Worm (Caenorhabditis elegans) whole organism, mixed stage, embryonic: Measurements from ENCODE around the gene ZK666.11.

Source experiments
- M03D4.4 ChIP-seq: sonication (generic microtip); optimal IDR thresholded peaks from 2 replicates; lab custom pipeline; 2017; ENCODE audit warnings: mild to moderate bottlenecking, missing genetic modification characterization, missing compliant biosample characterization
- bed-3 ChIP-seq: fragments of 200-800 bp; sonication (Bioruptor generic); optimal IDR thresholded peaks from 3 replicates; lab custom pipeline; 2018; ENCODE audit warnings: mild to moderate bottlenecking, missing genetic modification characterization, moderate library complexity, missing compliant biosample characterization
- blmp-1 ChIP-seq: fragments of 150-350 bp; optimal IDR thresholded peaks from 2 replicates; lab custom pipeline; 2014; ENCODE audit warnings: missing biosample characterization, missing genetic modification characterization
- ceh-39 ChIP-seq: fragments of 150-350 bp; optimal IDR thresholded peaks from 2 replicates; lab custom pipeline; 2014; ENCODE audit warnings: missing biosample characterization, missing genetic modification characterization
- ceh-43 ChIP-seq: fragments of 200-800 bp; sonication (Bioruptor generic); optimal IDR thresholded peaks from 2 replicates; lab custom pipeline; 2018; ENCODE audit warnings: mild to moderate bottlenecking, missing genetic modification characterization, moderate library complexity, missing compliant biosample characterization
- ceh-83 ChIP-seq: fragments of 200-800 bp; sonication (Bioruptor generic); optimal IDR thresholded peaks from 2 replicates; lab custom pipeline; 2018; ENCODE audit warnings: mild to moderate bottlenecking, missing genetic modification characterization, missing compliant biosample characterization
- ces-1 ChIP-seq: fragments of 150-350 bp; optimal IDR thresholded peaks from 2 replicates; lab custom pipeline; 2014; ENCODE audit warnings: missing biosample characterization, missing genetic modification reagents, missing genetic modification characterization
- cnd-1 ChIP-seq: fragments of 200-800 bp; sonication (Bioruptor generic); optimal IDR thresholded peaks from 2 replicates; lab custom pipeline; 2018; ENCODE audit warnings: mild to moderate bottlenecking, missing genetic modification characterization, missing compliant biosample characterization
- drap-1 ChIP-seq: fragments of 200-800 bp; sonication (Bioruptor generic); optimal IDR thresholded peaks from 3 replicates; lab custom pipeline; 2018; ENCODE audit warnings: mild to moderate bottlenecking, missing genetic modification characterization, missing compliant biosample characterization
- flh-1 ChIP-seq: fragments of 200-800 bp; sonication (Bioruptor generic); optimal IDR thresholded peaks from 2 replicates; lab custom pipeline; 2018; ENCODE audit warnings: mild to moderate bottlenecking, missing genetic modification characterization, moderate library complexity, missing compliant biosample characterization
- ham-2 ChIP-seq: fragments of 200-800 bp; sonication (Bioruptor generic); optimal IDR thresholded peaks from 2 replicates; lab custom pipeline; 2018; ENCODE audit warnings: mild to moderate bottlenecking, missing genetic modification characterization, missing compliant biosample characterization
- hlh-1 ChIP-seq: fragments of 150-350 bp; optimal IDR thresholded peaks from 2 replicates; lab custom pipeline; 2014; ENCODE audit warnings: missing biosample characterization, missing genetic modification reagents, missing genetic modification characterization
- lin-13 ChIP-seq: fragments of 150-350 bp; optimal IDR thresholded peaks from 2 replicates; lab custom pipeline; 2014; ENCODE audit warnings: missing biosample characterization, missing genetic modification characterization
- lin-32 ChIP-seq: fragments of 200-800 bp; sonication (Bioruptor generic); optimal IDR thresholded peaks from 2 replicates; lab custom pipeline; 2018; ENCODE audit warnings: mild to moderate bottlenecking, missing genetic modification characterization, missing compliant biosample characterization
- mab-5 ChIP-seq: fragments of 150-350 bp; optimal IDR thresholded peaks from 2 replicates; lab custom pipeline; 2014; ENCODE audit warnings: missing biosample characterization, missing genetic modification characterization
- mep-1 ChIP-seq: fragments of 150-350 bp; optimal IDR thresholded peaks from 2 replicates; lab custom pipeline; 2017; ENCODE audit warnings: missing biosample characterization, missing genetic modification reagents, missing genetic modification characterization, inconsistent platforms
- nhr-12 ChIP-seq: fragments of 150-350 bp; optimal IDR thresholded peaks from 2 replicates; lab custom pipeline; 2014; ENCODE audit warnings: missing biosample characterization, missing genetic modification characterization
- nhr-237 ChIP-seq: fragments of 150-350 bp; optimal IDR thresholded peaks from 2 replicates; lab custom pipeline; 2014; ENCODE audit warnings: missing biosample characterization, missing genetic modification characterization
- nhr-28 ChIP-seq: fragments of 150-350 bp; optimal IDR thresholded peaks from 2 replicates; lab custom pipeline; 2014; ENCODE audit warnings: missing biosample characterization, missing genetic modification characterization
- nhr-76 ChIP-seq: sonication (generic microtip); optimal IDR thresholded peaks from 2 replicates; lab custom pipeline; 2017; ENCODE audit warnings: missing biosample characterization, missing genetic modification characterization
- pha-4 ChIP-seq: fragments of 150-350 bp; optimal IDR thresholded peaks from 2 replicates; lab custom pipeline; 2018; ENCODE audit warnings: missing biosample characterization, missing genetic modification reagents, missing genetic modification characterization
- sem-2 ChIP-seq: fragments of 200-800 bp; sonication (Bioruptor generic); optimal IDR thresholded peaks from 2 replicates; lab custom pipeline; 2018; ENCODE audit warnings: mild to moderate bottlenecking, missing genetic modification characterization, missing compliant biosample characterization
- snpc-4 ChIP-seq: fragments of 150-350 bp; optimal IDR thresholded peaks from 2 replicates; lab custom pipeline; 2014; ENCODE audit warnings: missing biosample characterization, missing genetic modification characterization
- sptf-1 ChIP-seq: sonication (generic microtip); optimal IDR thresholded peaks from 2 replicates; lab custom pipeline; 2017; ENCODE audit warnings: mild to moderate bottlenecking, missing genetic modification characterization, moderate library complexity, missing compliant biosample characterization
- tbx-8 ChIP-seq: fragments of 200-800 bp; sonication (Bioruptor generic); optimal IDR thresholded peaks from 2 replicates; lab custom pipeline; 2018; ENCODE audit warnings: mild to moderate bottlenecking, missing genetic modification characterization, moderate library complexity, missing compliant biosample characterization
- unc-39 ChIP-seq: fragments of 150-350 bp; optimal IDR thresholded peaks from 2 replicates; lab custom pipeline; 2014; ENCODE audit warnings: missing biosample characterization, missing genetic modification characterization
- unc-62 ChIP-seq: fragments of 150-350 bp; optimal IDR thresholded peaks from 2 replicates; lab custom pipeline; 2014; ENCODE audit warnings: missing biosample characterization, missing genetic modification reagents, missing genetic modification characterization
- zip-8 ChIP-seq: fragments of 150-350 bp; optimal IDR thresholded peaks from 2 replicates; lab custom pipeline; 2014; ENCODE audit warnings: missing biosample characterization, missing genetic modification characterization
- ztf-11 ChIP-seq: fragments of 150-350 bp; optimal IDR thresholded peaks from 2 replicates; lab custom pipeline; 2014; ENCODE audit warnings: missing biosample characterization, missing genetic modification characterization

Gene ZK666.11

DNA sequence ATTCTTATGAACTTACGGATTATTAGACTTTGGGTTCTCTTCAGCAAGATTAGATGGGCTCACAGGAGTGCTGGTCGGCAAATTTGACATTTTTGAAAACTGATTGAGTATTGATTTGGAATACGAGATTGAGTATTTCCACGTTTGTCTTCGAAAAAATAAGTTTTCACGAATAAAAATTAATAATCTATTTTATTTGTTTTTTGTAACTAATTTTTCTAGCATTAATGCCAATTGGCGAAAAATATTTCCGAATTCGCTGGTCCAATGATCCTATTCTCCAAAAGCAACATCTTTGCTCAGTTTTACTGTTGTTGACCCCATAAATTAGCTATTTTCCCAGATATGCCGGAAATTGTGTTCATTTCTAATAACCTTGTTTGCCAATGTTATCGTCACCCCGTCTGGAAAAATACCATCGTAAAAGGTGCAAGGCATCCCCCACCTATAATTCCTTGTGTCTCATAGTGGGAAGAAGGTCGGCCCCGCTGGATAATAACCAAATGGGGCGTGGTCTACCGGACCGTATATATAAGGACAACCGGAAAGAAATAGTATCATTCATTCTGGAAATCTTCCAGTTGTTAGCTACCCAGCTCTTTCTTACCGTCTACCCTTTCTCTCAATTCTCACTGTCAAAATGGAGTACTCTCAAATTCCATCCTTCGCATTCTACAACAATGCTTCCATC lies 17.9 kb upstream of the ZK666.11 start, which contains the start of the genes ZK673.6 and sdz-37:
Gene ZK673.6, minus strand, starts transcription at position 101 of the 691 bp plus-strand sequence.
Gene sdz-37, plus strand, starts transcription at position 641 of the 691 bp plus-strand sequence.
- no peak for TF ChIP-seq mep-1 (tag; lab: Kevin White, UChicago)
- TF ChIP-seq drap-1 (GFP tag; lab: Kevin White, UChicago): no peak
- no peak for TF ChIP-seq ceh-43 (GFP tag; lab: Kevin White, UChicago)
- TF ChIP-seq lin-32 (GFP tag; lab: Kevin White, UChicago): no peak
- no peak for TF ChIP-seq nhr-76 (tag; lab: Kevin White, UChicago)
- no peak for TF ChIP-seq blmp-1 (tag; lab: Kevin White, UChicago)
- no peak for TF ChIP-seq cnd-1 (tag; lab: Kevin White, UChicago)
- TF ChIP-seq hlh-1 (tag; lab: Kevin White, UChicago): no peak
- no peak for TF ChIP-seq lin-13
- no peak for TF ChIP-seq nhr-237 (tag; lab: Kevin White, UChicago)
- no peak for TF ChIP-seq ham-2
- TF ChIP-seq unc-39 (tag; lab: Kevin White, UChicago): no peak

ce11 chrII:10466552-10466951 lies 15.8 kb upstream of the ZK666.11 start, which contains the start of gene tnc-2:
TSS of gene tnc-2 (plus strand) at chrII:10466852.
- no peak for TF ChIP-seq unc-39 (tag; lab: Kevin White, UChicago)
- no peak for TF ChIP-seq tbx-8
- no peak for TF ChIP-seq sptf-1
- no peak for TF ChIP-seq zip-8 (tag; lab: Kevin White, UChicago)
- no peak for TF ChIP-seq lin-32 (GFP tag; lab: Kevin White, UChicago)
- TF ChIP-seq sem-2 (GFP tag; lab: Kevin White, UChicago): no peak
- TF ChIP-seq nhr-28 (tag; lab: Kevin White, UChicago): no peak
- no peak for TF ChIP-seq snpc-4 (tag; lab: Kevin White, UChicago)
- TF ChIP-seq mab-5 (tag; lab: Kevin White, UChicago): no peak
- TF ChIP-seq pha-4 (tag; lab: Kevin White, UChicago): no peak
- TF ChIP-seq cnd-1 (tag; lab: Kevin White, UChicago): no peak
- TF ChIP-seq bed-3: no peak
- no peak for TF ChIP-seq ces-1

- TF ChIP-seq pha-4 (tag; lab: Kevin White, UChicago): no peak
- no peak for TF ChIP-seq unc-62 (GFP tag; lab: Kevin White, UChicago)
- no peak for TF ChIP-seq snpc-4 (tag; lab: Kevin White, UChicago)
- TF ChIP-seq ztf-11 (tag; lab: Kevin White, UChicago): no peak
- TF ChIP-seq zip-8 (tag; lab: Kevin White, UChicago): no peak
- TF ChIP-seq ceh-43 (GFP tag; lab: Kevin White, UChicago): no peak
- TF ChIP-seq ham-2: no peak
- TF ChIP-seq nhr-76 (tag; lab: Kevin White, UChicago): no peak
- no peak for TF ChIP-seq lin-32 (GFP tag; lab: Kevin White, UChicago)
- no peak for TF ChIP-seq bed-3
Observed at ce11 chrII:10470159-10470558, 12.2 kb upstream of the ZK666.11 start, which contains the start of gene clec-143. TSS of gene clec-143 (minus strand) at chrII:10470297.

ce11 chrII:10471247-10471646 lies 11.1 kb upstream of the ZK666.11 start, which contains the start of gene ZK666.1:
TSS of gene ZK666.1 (minus strand) at chrII:10471347.
- TF ChIP-seq sem-2 (GFP tag; lab: Kevin White, UChicago) (no peak), ceh-39 (tag; lab: Kevin White, UChicago) (no peak), zip-8 (tag; lab: Kevin White, UChicago) (no peak), ces-1 (no peak), drap-1 (GFP tag; lab: Kevin White, UChicago) (no peak), M03D4.4 (tag; lab: Kevin White, UChicago) (no peak), sptf-1 (no peak), mab-5 (tag; lab: Kevin White, UChicago) (no peak), lin-13 (no peak), flh-1 (GFP tag; lab: Kevin White, UChicago) (no peak), ceh-83 (GFP tag; lab: Kevin White, UChicago) (no peak), snpc-4 (tag; lab: Kevin White, UChicago) (no peak), nhr-12 (tag; lab: Kevin White, UChicago) (no peak), mep-1 (tag; lab: Kevin White, UChicago) (no peak)

- TF ChIP-seq nhr-28 (tag; lab: Kevin White, UChicago) (no peak), ces-1 (no peak), flh-1 (GFP tag; lab: Kevin White, UChicago) (no peak), snpc-4 (tag; lab: Kevin White, UChicago) (no peak), mep-1 (tag; lab: Kevin White, UChicago) (no peak), lin-13 (no peak), zip-8 (tag; lab: Kevin White, UChicago) (no peak), ham-2 (no peak), M03D4.4 (tag; lab: Kevin White, UChicago) (no peak), nhr-12 (tag; lab: Kevin White, UChicago) (no peak), nhr-76 (tag; lab: Kevin White, UChicago) (no peak)
Observed at ce11 chrII:10471790-10472189, 10.5 kb upstream of the ZK666.11 start, which contains the start of gene ZK666.2. TSS of gene ZK666.2 (minus strand) at chrII:10471890.
